Fruit fly (Drosophila melanogaster): Measurements from ENCODE around the gene alpha-Man-Ib.

alpha-Man-Ib gene

DNA sequence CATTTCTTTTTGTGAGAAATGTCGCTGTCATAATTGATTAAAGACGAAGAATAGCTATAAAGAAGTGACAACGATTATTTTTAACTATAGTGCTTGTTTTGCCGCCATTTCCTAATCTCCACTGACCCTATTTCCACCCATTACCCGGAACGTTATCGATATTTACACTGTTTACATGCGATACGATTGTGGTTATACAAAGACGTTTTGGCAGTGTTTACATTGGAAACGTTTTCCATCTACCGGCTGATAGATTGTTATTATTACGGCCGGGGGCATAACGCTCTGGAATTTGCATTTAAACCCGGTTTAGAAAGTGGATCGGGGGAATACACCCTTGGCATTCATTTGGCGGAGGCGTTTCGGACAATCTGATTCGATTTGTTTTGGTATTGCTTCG lies 46.3 kb downstream of the alpha-Man-Ib start (continued):
- TF ChIP-seq Dp (GFP tag; optimal IDR thresholded peaks at IDR 0.05): no peak
- no peak for TF ChIP-seq PHDP (tag; optimal IDR thresholded peaks at IDR 0.05)
- no peak for TF ChIP-seq Hr78 (GFP tag; optimal IDR thresholded peaks at IDR 0.05)
- TF ChIP-seq CG8290 (GFP tag; optimal IDR thresholded peaks at IDR 0.05): no peak
- TF ChIP-seq CG8290 (tag; optimal IDR thresholded peaks at IDR 0.05): peak in 1 of 2 experiments; percentile 45
- TF ChIP-seq cwo (GFP tag; optimal IDR thresholded peaks at IDR 0.05): peak; percentile 6
- TF ChIP-seq gfzf (GFP tag; optimal IDR thresholded peaks at IDR 0.05): no peak
- TF ChIP-seq Pdp1 (GFP tag; optimal IDR thresholded peaks at IDR 0.05): peak in 1 of 2 experiments; percentile 62
- peak; percentile 32 for TF ChIP-seq CG6813 (GFP tag; optimal IDR thresholded peaks at IDR 0.05)
- TF ChIP-seq klu (GFP tag; IDR thresholded peaks at IDR 0.05): no peak
- TF ChIP-seq tgo (GFP tag; IDR thresholded peaks at IDR 0.05): no peak
- TF ChIP-seq CG15514 (GFP tag; optimal IDR thresholded peaks at IDR 0.05): peak; percentile 11
- TF ChIP-seq CG14667 (GFP tag; IDR thresholded peaks at IDR 0.05): no peak
- TF ChIP-seq CG13123 (GFP tag; optimal IDR thresholded peaks at IDR 0.05): no peak
- TF ChIP-seq Nf-YA (GFP tag; IDR thresholded peaks at IDR 0.05): no peak
- TF ChIP-seq salm (tag; optimal IDR thresholded peaks at IDR 0.05): no peak
- no peak for TF ChIP-seq sug (tag; optimal IDR thresholded peaks at IDR 0.05)
- TF ChIP-seq Scr (GFP tag; IDR thresholded peaks at IDR 0.05; ENCODE audit: partially characterized antibody): no peak
- TF ChIP-seq CG17829 (tag; optimal IDR thresholded peaks at IDR 0.05): no peak
- no peak for TF ChIP-seq eve (GFP tag; optimal IDR thresholded peaks at IDR 0.05)
- no peak for TF ChIP-seq hb (GFP tag; IDR thresholded peaks at IDR 0.05; ENCODE audit: partially characterized antibody)
- no peak for TF ChIP-seq CG4617 (GFP tag; optimal IDR thresholded peaks at IDR 0.05; ENCODE audit: borderline replicate concordance)
- TF ChIP-seq Rx (GFP tag; IDR thresholded peaks at IDR 0.05): no peak
- 0 out of 3 replicates have a peak, but pooled peaks have one; percentile 14 for TF ChIP-seq CG2199 (GFP tag; IDR thresholded peaks at IDR 0.05)
- TF ChIP-seq mirr (GFP tag; optimal IDR thresholded peaks at IDR 0.05): peak; percentile 39
- TF ChIP-seq CG16779 (GFP tag; IDR thresholded peaks at IDR 0.05): no peak
- TF ChIP-seq Usf (GFP tag; optimal IDR thresholded peaks at IDR 0.05): no peak
- TF ChIP-seq CG17328 (GFP tag; IDR thresholded peaks at IDR 0.05): no peak
- TF ChIP-seq Med (GFP tag): peak; percentile 81
- TF ChIP-seq wek (GFP tag; optimal IDR thresholded peaks at IDR 0.05): peak; percentile 61
- TF ChIP-seq CG15479 (GFP tag; optimal IDR thresholded peaks at IDR 0.05): peak; percentile 12
- TF ChIP-seq wor (GFP tag; IDR thresholded peaks at IDR 0.05): no peak
- no peak for TF ChIP-seq CG43689 (GFP tag; IDR thresholded peaks at IDR 0.05)
- no peak for TF ChIP-seq ara (GFP tag; IDR thresholded peaks at IDR 0.05)
- TF ChIP-seq CG8089 (GFP tag; optimal IDR thresholded peaks at IDR 0.05): no peak
- no peak for TF ChIP-seq twi (tag; optimal IDR thresholded peaks at IDR 0.05)
- peak; percentile 69 for TF ChIP-seq sens (GFP tag)
- TF ChIP-seq CG9727 (GFP tag; optimal IDR thresholded peaks at IDR 0.05): no peak
- no peak for TF ChIP-seq br (optimal IDR thresholded peaks at IDR 0.05)
- TF ChIP-seq CG12071 (GFP tag; optimal IDR thresholded peaks at IDR 0.05): peak; percentile 47
- no peak for TF ChIP-seq Neu2 (GFP tag; optimal IDR thresholded peaks at IDR 0.05; ENCODE audit: borderline replicate concordance)
- no peak for TF ChIP-seq Oli (tag; optimal IDR thresholded peaks at IDR 0.05)
- TF ChIP-seq fd102C (GFP tag; optimal IDR thresholded peaks at IDR 0.05): peak; percentile 32
- peak in 1 of 2 experiments; percentile 2 for TF ChIP-seq insv (GFP tag; optimal IDR thresholded peaks at IDR 0.05)
- no peak for TF ChIP-seq CG31224 (GFP tag; IDR thresholded peaks at IDR 0.05)
- TF ChIP-seq D19A (tag; optimal IDR thresholded peaks at IDR 0.05): no peak
- no peak for TF ChIP-seq CG2712 (tag; optimal IDR thresholded peaks at IDR 0.05)
- no peak for TF ChIP-seq trem (tag; optimal IDR thresholded peaks at IDR 0.05)
- 0 out of 3 replicates have a peak, but pooled peaks have one; percentile 23 for TF ChIP-seq gce (GFP tag; IDR thresholded peaks at IDR 0.05)
- peak; percentile 60 for TF ChIP-seq lab (GFP tag; optimal IDR thresholded peaks at IDR 0.05)
- no peak for TF ChIP-seq NC2α (GFP tag; optimal IDR thresholded peaks at IDR 0.05)
